Fruit fly (Drosophila melanogaster): ENCODE results near the gene loco.

DNA sequence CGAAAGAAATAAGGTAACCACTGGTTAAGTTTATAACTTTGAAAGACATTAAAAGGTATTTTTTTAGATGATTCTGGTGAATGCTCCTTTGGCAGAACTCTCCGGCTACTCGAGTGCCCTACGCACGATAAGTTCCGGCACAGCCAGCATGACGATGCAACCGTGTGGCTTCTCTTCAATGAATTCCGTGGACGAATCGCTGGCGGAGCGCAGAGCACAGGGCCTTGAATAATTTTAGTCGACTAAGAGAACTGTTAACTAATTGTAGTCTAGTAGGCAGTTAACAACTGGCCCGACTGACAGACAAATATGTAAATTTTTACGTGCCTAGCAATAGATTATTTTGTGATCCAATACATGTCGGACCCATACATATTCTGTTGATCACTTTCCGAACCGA, 23.0 kb downstream of the loco start, which contains the start of gene CG31161:
- TF ChIP-seq CG15710 (tag; optimal IDR thresholded peaks at IDR 0.05) (no peak), CG12605 (GFP tag; IDR thresholded peaks at IDR 0.05) (no peak), EcR (GFP tag; optimal IDR thresholded peaks at IDR 0.05) (no peak), CG8301 (tag; optimal IDR thresholded peaks at IDR 0.05) (no peak), Pif1B (GFP tag; optimal IDR thresholded peaks at IDR 0.05) (no peak), CG8159 (tag; optimal IDR thresholded peaks at IDR 0.05) (no peak), Snoo (tag; optimal IDR thresholded peaks at IDR 0.05) (no peak), Pif1A (GFP tag; optimal IDR thresholded peaks at IDR 0.05) (no peak)

All from whole organism, pupa.